Worm (Caenorhabditis elegans) whole organism, mixed stage, embryonic: ENCODE data around the gene btb-18.

Source experiments
- blmp-1 ChIP-seq: fragments of 150-350 bp; optimal IDR thresholded peaks from 2 replicates; lab custom pipeline; 2014; ENCODE audit warnings: missing biosample characterization, missing genetic modification characterization
- drap-1 ChIP-seq: fragments of 200-800 bp; sonication (Bioruptor generic); optimal IDR thresholded peaks from 3 replicates; lab custom pipeline; 2018; ENCODE audit warnings: mild to moderate bottlenecking, missing genetic modification characterization, missing compliant biosample characterization
- elt-1 ChIP-seq: sonication (generic microtip); optimal IDR thresholded peaks from 2 replicates; lab custom pipeline; 2017; ENCODE audit warnings: missing genetic modification characterization, mild to moderate bottlenecking, missing compliant biosample characterization, antibody characterized with exemption, moderate library complexity, borderline replicate concordance; ENCODE audit not compliant: insufficient read depth
- lin-13 ChIP-seq: fragments of 150-350 bp; optimal IDR thresholded peaks from 2 replicates; lab custom pipeline; 2014; ENCODE audit warnings: missing biosample characterization, missing genetic modification characterization
- lsy-2 ChIP-seq: fragments of 150-350 bp; optimal IDR thresholded peaks from 2 replicates; lab custom pipeline; 2014; ENCODE audit warnings: missing biosample characterization, missing genetic modification characterization
- nhr-12 ChIP-seq: fragments of 150-350 bp; optimal IDR thresholded peaks from 2 replicates; lab custom pipeline; 2014; ENCODE audit warnings: missing biosample characterization, missing genetic modification characterization
- nhr-28 ChIP-seq: fragments of 150-350 bp; optimal IDR thresholded peaks from 2 replicates; lab custom pipeline; 2014; ENCODE audit warnings: missing biosample characterization, missing genetic modification characterization
- pha-4 ChIP-seq: fragments of 150-350 bp; optimal IDR thresholded peaks from 2 replicates; lab custom pipeline; 2018; ENCODE audit warnings: missing biosample characterization, missing genetic modification reagents, missing genetic modification characterization
- snpc-4 ChIP-seq: fragments of 150-350 bp; optimal IDR thresholded peaks from 2 replicates; lab custom pipeline; 2014; ENCODE audit warnings: missing biosample characterization, missing genetic modification characterization
- tbx-8 ChIP-seq: fragments of 200-800 bp; sonication (Bioruptor generic); optimal IDR thresholded peaks from 2 replicates; lab custom pipeline; 2018; ENCODE audit warnings: mild to moderate bottlenecking, missing genetic modification characterization, moderate library complexity, missing compliant biosample characterization
- unc-62 ChIP-seq: fragments of 150-350 bp; optimal IDR thresholded peaks from 2 replicates; lab custom pipeline; 2014; ENCODE audit warnings: missing biosample characterization, missing genetic modification reagents, missing genetic modification characterization

ce11 chrII:3267815-3268214, 30.2 kb upstream of the btb-18 start:
- TF ChIP-seq tbx-8 (GFP tag; lab: Kevin White, UChicago): no peak
- no peak for TF ChIP-seq blmp-1 (tag; lab: Kevin White, UChicago)
- no peak for TF ChIP-seq lin-13 (tag; lab: Kevin White, UChicago)
- TF ChIP-seq unc-62 (GFP tag; lab: Kevin White, UChicago): no peak
- TF ChIP-seq nhr-28 (tag; lab: Kevin White, UChicago): no peak
- TF ChIP-seq nhr-12 (tag; lab: Kevin White, UChicago): no peak
- TF ChIP-seq drap-1 (GFP tag; lab: Kevin White, UChicago): peak; percentile 26
- no peak for TF ChIP-seq elt-1 (tag; lab: Kevin White, UChicago)
- TF ChIP-seq pha-4 (tag; lab: Kevin White, UChicago): no peak
- TF ChIP-seq snpc-4: no peak
- no peak for TF ChIP-seq lsy-2
